Worm (Caenorhabditis elegans) whole organism, L1 larva: ENCODE results near the gene T04B2.3.

Experiments
- C34B4.2 ChIP-seq: sonication (generic microtip); optimal IDR thresholded peaks from 2 replicates; lab custom pipeline; 2017; ENCODE audit warnings: mild to moderate bottlenecking, missing genetic modification characterization, missing compliant biosample characterization
- aha-1 ChIP-seq: fragments of 150-350 bp; optimal IDR thresholded peaks from 2 replicates; lab custom pipeline; 2014; ENCODE audit warnings: missing biosample characterization, missing genetic modification characterization
- alr-1 ChIP-seq: fragments of 200-800 bp; sonication (Bioruptor generic); optimal IDR thresholded peaks from 2 replicates; lab custom pipeline; 2018; ENCODE audit warnings: borderline replicate concordance, mild to moderate bottlenecking, missing genetic modification characterization, missing compliant biosample characterization
- ceh-63 ChIP-seq: fragments of 200-800 bp; sonication (Bioruptor generic); optimal IDR thresholded peaks from 2 replicates; lab custom pipeline; 2018; ENCODE audit warnings: mild to moderate bottlenecking, missing genetic modification characterization, missing compliant biosample characterization
- ceh-82 ChIP-seq, 3 experiments: fragments of 150-350 bp in 1 of 3; sonication (generic microtip) in 2 of 3; optimal IDR thresholded peaks; 2 replicates each; lab custom pipeline; 2014 to 2017; ENCODE audit warnings: missing biosample characterization in 3 of 3, missing genetic modification characterization in 3 of 3
- ces-1 ChIP-seq: fragments of 150-350 bp; optimal IDR thresholded peaks from 2 replicates; lab custom pipeline; 2014; ENCODE audit warnings: missing biosample characterization, missing genetic modification reagents, missing genetic modification characterization
- dpl-1 ChIP-seq, 3 experiments: fragments of 150-350 bp in 2 of 3; sonication (generic microtip) in 1 of 3; optimal IDR thresholded peaks; 2 replicates each; lab custom pipeline; 2014 to 2017; ENCODE audit warnings: missing biosample characterization in 3 of 3, missing genetic modification characterization in 3 of 3, missing genetic modification reagents in 3 of 3
- dsc-1 ChIP-seq: sonication (generic microtip); optimal IDR thresholded peaks from 2 replicates; lab custom pipeline; 2016; ENCODE audit warnings: mild to moderate bottlenecking, missing genetic modification characterization, missing compliant biosample characterization
- efl-1 ChIP-seq, 4 experiments: fragments of 150-350 bp; optimal IDR thresholded peaks in 3 of 4; peaks in 1 of 4; 1 replicate in 1 of 4; 2 replicates in 3 of 4; lab custom pipeline; 2014; ENCODE audit warnings: missing biosample characterization in 2 of 4, missing genetic modification characterization in 2 of 4, missing genetic modification reagents in 2 of 4
- egl-13 ChIP-seq: sonication (generic microtip); optimal IDR thresholded peaks from 2 replicates; lab custom pipeline; 2016; ENCODE audit warnings: missing genotype, missing genetic modification reagents, missing genetic modification characterization, missing compliant biosample characterization
- elt-2 ChIP-seq: sonication (generic microtip); optimal IDR thresholded peaks from 2 replicates; lab custom pipeline; 2016; ENCODE audit warnings: missing genetic modification characterization, mild to moderate bottlenecking, inconsistent platforms, missing compliant biosample characterization, missing genetic modification reagents
- fkh-10 ChIP-seq: sonication (generic microtip); optimal IDR thresholded peaks from 2 replicates; lab custom pipeline; 2017; ENCODE audit warnings: missing biosample characterization, missing genetic modification reagents, missing genetic modification characterization
- fkh-8 ChIP-seq: sonication (generic microtip); optimal IDR thresholded peaks from 2 replicates; lab custom pipeline; 2016; ENCODE audit warnings: mild to moderate bottlenecking, missing genetic modification characterization, missing compliant biosample characterization
- grh-1 ChIP-seq: fragments of 200-800 bp; sonication (Bioruptor generic); IDR thresholded peaks from 2 replicates; pipeline ENCODE4 v1.3.6; 2022; ENCODE audit warnings: missing genetic modification reagents, missing genetic modification characterization, missing compliant biosample characterization
- irx-1 ChIP-seq: sonication (generic microtip); optimal IDR thresholded peaks from 2 replicates; lab custom pipeline; 2016; ENCODE audit warnings: missing genetic modification characterization, missing compliant biosample characterization
- lin-14 ChIP-seq: fragments of 200-800 bp; sonication (Bioruptor generic); optimal IDR thresholded peaks from 2 replicates; lab custom pipeline; 2018; ENCODE audit warnings: mild to moderate bottlenecking, missing genetic modification characterization, moderate library complexity, missing compliant biosample characterization
- lin-15B ChIP-seq: fragments of 150-350 bp; sonication (generic microtip); optimal IDR thresholded peaks from 3 replicates; lab custom pipeline; 2014; ENCODE audit warnings: missing biosample characterization, missing genetic modification characterization
- lin-35 ChIP-seq, 2 experiments: fragments of 150-350 bp; optimal IDR thresholded peaks; 2 replicates each; lab custom pipeline; 2014; ENCODE audit warnings: missing biosample characterization in 2 of 2, missing genetic modification characterization in 2 of 2, missing genetic modification reagents in 2 of 2
- lin-39 ChIP-seq: fragments of 150-350 bp; optimal IDR thresholded peaks from 2 replicates; lab custom pipeline; 2014; ENCODE audit warnings: missing biosample characterization, missing genetic modification reagents, missing genetic modification characterization
- lsy-2 ChIP-seq, 2 experiments: fragments of 150-350 bp; optimal IDR thresholded peaks; 2 replicates each; lab custom pipeline; 2014; ENCODE audit warnings: missing biosample characterization in 2 of 2, missing genetic modification characterization in 2 of 2
- mdl-1 ChIP-seq, 2 experiments: fragments of 150-350 bp; optimal IDR thresholded peaks; 2 replicates each; lab custom pipeline; 2014 to 2017; ENCODE audit warnings: missing biosample characterization in 2 of 2, missing genetic modification characterization in 2 of 2, inconsistent platforms in 1 of 2
- nhr-11 ChIP-seq: fragments of 150-350 bp; optimal IDR thresholded peaks from 2 replicates; lab custom pipeline; 2014; ENCODE audit warnings: missing biosample characterization, missing genetic modification characterization
- nhr-19 ChIP-seq: fragments of 200-800 bp; sonication (Bioruptor generic); conservative IDR thresholded peaks from 2 replicates; pipeline ENCODE4 v1.3.6; 2022; ENCODE audit warnings: missing genetic modification characterization, missing compliant biosample characterization
- nhr-47 ChIP-seq: sonication (generic microtip); optimal IDR thresholded peaks from 2 replicates; lab custom pipeline; 2016; ENCODE audit warnings: mild to moderate bottlenecking, missing genetic modification characterization, moderate library complexity, missing compliant biosample characterization
- nhr-71 ChIP-seq: sonication (generic microtip); optimal IDR thresholded peaks from 2 replicates; lab custom pipeline; 2016; ENCODE audit warnings: mild to moderate bottlenecking, missing genetic modification characterization, moderate library complexity, missing compliant biosample characterization
- nhr-76 ChIP-seq: sonication (generic microtip); optimal IDR thresholded peaks from 2 replicates; lab custom pipeline; 2017; ENCODE audit warnings: missing biosample characterization, missing genetic modification characterization
- nhr-84 ChIP-seq: sonication (generic microtip); optimal IDR thresholded peaks from 2 replicates; lab custom pipeline; 2017; ENCODE audit warnings: missing biosample characterization, missing genetic modification characterization
- pax-3 ChIP-seq: fragments of 200-800 bp; sonication (Bioruptor generic); optimal IDR thresholded peaks from 2 replicates; lab custom pipeline; 2018; ENCODE audit warnings: mild to moderate bottlenecking, missing genetic modification characterization, moderate library complexity, missing compliant biosample characterization
- swsn-7 ChIP-seq: sonication (generic microtip); optimal IDR thresholded peaks from 2 replicates; lab custom pipeline; 2016; ENCODE audit warnings: missing genetic modification characterization, missing compliant biosample characterization
- tbx-2 ChIP-seq: sonication (generic microtip); optimal IDR thresholded peaks from 2 replicates; lab custom pipeline; 2016; ENCODE audit warnings: missing genetic modification characterization, missing compliant biosample characterization
- unc-30 ChIP-seq: sonication (generic microtip); optimal IDR thresholded peaks from 2 replicates; lab custom pipeline; 2017; ENCODE audit warnings: missing biosample characterization, missing genetic modification characterization
- unc-62 ChIP-seq: fragments of 150-350 bp; optimal IDR thresholded peaks from 2 replicates; lab custom pipeline; 2014; ENCODE audit warnings: missing biosample characterization, missing genetic modification reagents, missing genetic modification characterization
- unc-86 ChIP-seq: sonication (generic microtip); optimal IDR thresholded peaks from 2 replicates; lab custom pipeline; 2016; ENCODE audit warnings: missing genetic modification characterization, missing compliant biosample characterization

The T04B2.3 gene

ce11 chrIV:10060795-10061194 is 13.6 kb downstream of the T04B2.3 start:
- TF ChIP-seq fkh-10 (GFP tag; lab: Kevin White, UChicago) (no peak), elt-2 (tag; lab: Kevin White, UChicago) (peak; percentile 53), unc-86 (no peak), lin-15B (tag; lab: Kevin White, UChicago) (no peak), efl-1 (optimal IDR thresholded peaks at IDR 0.05; lab: Kevin White, UChicago) (no peak), efl-1 (GFP tag; optimal IDR thresholded peaks at IDR 0.05 in 1 of 2; lab: Kevin White, UChicago) (no peak), unc-62 (GFP tag; lab: Kevin White, UChicago) (no peak), irx-1 (tag; lab: Kevin White, UChicago) (no peak)

- TF ChIP-seq nhr-71: peak; percentile 51
- TF ChIP-seq fkh-10 (GFP tag; lab: Kevin White, UChicago): peak; percentile 16
- TF ChIP-seq lin-14 (GFP tag; lab: Kevin White, UChicago): peak; percentile 80
- TF ChIP-seq alr-1: no peak
- no peak for TF ChIP-seq aha-1 (tag; lab: Kevin White, UChicago)
- TF ChIP-seq lsy-2 (tag; optimal IDR thresholded peaks at IDR 0.05; lab: Kevin White, UChicago): peak in 1 of 2 experiments; percentile 28
- TF ChIP-seq tbx-2 (tag; lab: Kevin White, UChicago): peak; percentile 7
- no peak for TF ChIP-seq mdl-1 (tag; optimal IDR thresholded peaks at IDR 0.05; lab: Kevin White, UChicago)
- no peak for TF ChIP-seq nhr-76
- TF ChIP-seq C34B4.2 (tag; lab: Kevin White, UChicago): no peak
- TF ChIP-seq ceh-82 (tag; optimal IDR thresholded peaks at IDR 0.05; lab: Kevin White, UChicago): peak in 1 of 3 experiments; percentile 56
- no peak for TF ChIP-seq ces-1 (GFP tag; lab: Kevin White, UChicago)
- TF ChIP-seq nhr-47 (tag; lab: Kevin White, UChicago): peak; percentile 15
- peak in 1 of 2 experiments; percentile 5 for TF ChIP-seq efl-1 (optimal IDR thresholded peaks at IDR 0.05; lab: Kevin White, UChicago)
- TF ChIP-seq efl-1 (GFP tag; optimal IDR thresholded peaks at IDR 0.05 in 1 of 2; lab: Kevin White, UChicago): peak in 1 of 2 experiments; percentile 82
- TF ChIP-seq ceh-63: no peak
- TF ChIP-seq swsn-7 (tag; lab: Kevin White, UChicago): peak; percentile 20
- TF ChIP-seq fkh-8 (tag; lab: Kevin White, UChicago): peak; percentile 56
- TF ChIP-seq grh-1: no peak
- peak in 1 of 2 experiments; percentile 11 for TF ChIP-seq lin-35 (GFP tag; optimal IDR thresholded peaks at IDR 0.05; lab: Kevin White, UChicago)
- no peak for TF ChIP-seq nhr-11 (tag; lab: Kevin White, UChicago)
- TF ChIP-seq dpl-1 (GFP tag; optimal IDR thresholded peaks at IDR 0.05; lab: Kevin White, UChicago): peak in 1 of 3 experiments; percentile 20
- peak; percentile 15 for TF ChIP-seq unc-86
- peak; percentile 7 for TF ChIP-seq egl-13 (tag; lab: Kevin White, UChicago)
These were observed 15.5 kb downstream of the T04B2.3 start, which contains the start of gene ipla-7 for ce11 chrIV:10062728-10063127. ipla-7 (minus strand) TSS chrIV:10062849.

- no peak for TF ChIP-seq nhr-19 (GFP tag; lab: Robert Waterston, UW)
- TF ChIP-seq dsc-1 (tag; lab: Kevin White, UChicago): peak; percentile 82
- no peak for TF ChIP-seq unc-86
- no peak for TF ChIP-seq ceh-82 (tag; optimal IDR thresholded peaks at IDR 0.05; lab: Kevin White, UChicago)
- no peak for TF ChIP-seq nhr-84 (tag; lab: Kevin White, UChicago)
- no peak for TF ChIP-seq lsy-2 (tag; optimal IDR thresholded peaks at IDR 0.05; lab: Kevin White, UChicago)
- TF ChIP-seq efl-1 (optimal IDR thresholded peaks at IDR 0.05; lab: Kevin White, UChicago): no peak
- TF ChIP-seq efl-1 (GFP tag; optimal IDR thresholded peaks at IDR 0.05 in 1 of 2; lab: Kevin White, UChicago): peak in 1 of 2 experiments; percentile 68
- TF ChIP-seq pax-3 (tag; lab: Kevin White, UChicago): no peak
- TF ChIP-seq, all 84 proteins: peak for 2
These were observed 16.7 kb downstream of the T04B2.3 start for ce11 chrIV:10063941-10064340.

ce11 chrIV:10065159-10065558 is 18.0 kb downstream of the T04B2.3 start:
- TF ChIP-seq lin-14 (GFP tag; lab: Kevin White, UChicago) (peak; percentile 52), unc-30 (no peak), lin-39 (tag; lab: Kevin White, UChicago) (peak; percentile 62)
- TF ChIP-seq, all 84 proteins: peak for 2
